Fruit fly (Drosophila melanogaster) whole organism, embryonic: Measurements from ENCODE around the gene CG7164.

Experiments
- Awh ChIP-seq: fragments of 200-800 bp; sonication (Bioruptor generic); IDR thresholded peaks from 2 replicates; pipeline ENCODE4, ENCODE4 v1.3.6; 2022; ENCODE audit warnings: missing biosample characterization, missing genetic modification characterization
- CG10979 ChIP-seq: fragments of 200-800 bp; sonication (Bioruptor generic); optimal IDR thresholded peaks from 2 replicates; lab custom pipeline; 2018; ENCODE audit warnings: missing biosample characterization, mild to moderate bottlenecking, missing genetic modification characterization, moderate library complexity
- CG11456 ChIP-seq: fragments of 200-800 bp; sonication (Bioruptor generic); IDR thresholded peaks from 3 replicates; pipeline ENCODE4 v1.3.6; 2022; ENCODE audit warnings: missing biosample characterization, missing genetic modification characterization
- CG12659 ChIP-seq: fragments of 200-800 bp; sonication (Bioruptor generic); optimal IDR thresholded peaks from 3 replicates; lab custom pipeline; 2017; ENCODE audit warnings: mild to moderate bottlenecking, missing biosample characterization, missing genetic modification reagents, missing genetic modification characterization
- CG17912 ChIP-seq: fragments of 200-800 bp; sonication (Bioruptor generic); optimal IDR thresholded peaks from 2 replicates; lab custom pipeline; 2018; ENCODE audit warnings: missing biosample characterization, mild to moderate bottlenecking, missing genetic modification characterization
- CG30403 ChIP-seq: fragments of 200-800 bp; sonication (Bioruptor generic); optimal IDR thresholded peaks from 3 replicates; lab custom pipeline; 2016; ENCODE audit warnings: missing biosample characterization, missing genetic modification characterization
- CG32767 ChIP-seq: fragments of 200-800 bp; sonication (Bioruptor generic); IDR thresholded peaks from 2 replicates; pipeline ENCODE4 v1.3.6; 2022; ENCODE audit warnings: missing biosample characterization, missing genetic modification characterization
- CG3407 ChIP-seq: fragments of 200-800 bp; sonication (Bioruptor generic); optimal IDR thresholded peaks from 2 replicates; lab custom pipeline; 2018; ENCODE audit warnings: missing biosample characterization, mild to moderate bottlenecking, missing genetic modification characterization
- CG3995 ChIP-seq: fragments of 200-800 bp; sonication (Bioruptor generic); optimal IDR thresholded peaks from 3 replicates; lab custom pipeline; 2016; ENCODE audit warnings: missing biosample characterization, missing genetic modification characterization
- CG5245 ChIP-seq: fragments of 200-800 bp; sonication (Bioruptor generic); optimal IDR thresholded peaks from 3 replicates; lab custom pipeline; 2016; ENCODE audit warnings: missing biosample characterization, missing genetic modification characterization
- CG6654 ChIP-seq: fragments of 200-800 bp; sonication (Bioruptor generic); optimal IDR thresholded peaks from 2 replicates; lab custom pipeline; 2017; ENCODE audit warnings: missing biosample characterization, mild to moderate bottlenecking, missing genetic modification characterization
- CG7372 ChIP-seq: fragments of 200-800 bp; sonication (Bioruptor generic); IDR thresholded peaks from 2 replicates; pipeline ENCODE4 v1.3.6; 2022; ENCODE audit warnings: missing biosample characterization, missing genetic modification characterization
- CG8290 ChIP-seq, 3 experiments: fragments of 200-800 bp; sonication (Bioruptor generic); optimal IDR thresholded peaks; 2 replicates each; lab custom pipeline; 2016 to 2019; ENCODE audit warnings: missing biosample characterization in 3 of 3, missing genetic modification characterization in 3 of 3, mild to moderate bottlenecking in 2 of 3, moderate library complexity in 1 of 3
- CG8924 ChIP-seq: fragments of 200-800 bp; optimal IDR thresholded peaks from 3 replicates; lab custom pipeline; 2019; ENCODE audit warnings: missing biosample characterization, mild to moderate bottlenecking, missing genetic modification characterization, moderate library complexity
- Dip2 ChIP-seq: fragments of 200-800 bp; sonication (Bioruptor generic); IDR thresholded peaks from 2 replicates; pipeline ENCODE4 v1.3.6; 2022; ENCODE audit warnings: missing biosample characterization, missing genetic modification characterization
- Dll ChIP-seq: fragments of 200-800 bp; sonication (Bioruptor generic); IDR thresholded peaks from 4 replicates; pipeline ENCODE4 v1.3.6; 2022; ENCODE audit warnings: missing biosample characterization, missing genetic modification characterization; ENCODE audit not compliant: partially characterized antibody
- Dp ChIP-seq: fragments of 200-800 bp; sonication (Bioruptor generic); optimal IDR thresholded peaks from 2 replicates; lab custom pipeline; 2018; ENCODE audit warnings: missing biosample characterization, mild to moderate bottlenecking, missing genetic modification characterization, moderate library complexity
- Dref ChIP-seq: fragments of 200-800 bp; sonication (Bioruptor generic); IDR thresholded peaks from 2 replicates; pipeline ENCODE4 v1.3.6; 2022; ENCODE audit warnings: missing biosample characterization, missing genetic modification characterization
- Ets65A ChIP-seq: fragments of 200-800 bp; sonication (Bioruptor generic); peaks from one replicate; lab custom pipeline; 2016; ENCODE audit warnings: missing biosample characterization, missing genetic modification characterization
- H15 ChIP-seq: fragments of 200-800 bp; sonication (Bioruptor generic); IDR thresholded peaks from 3 replicates; pipeline ENCODE4 v1.3.6; 2022; ENCODE audit warnings: missing biosample characterization, missing genetic modification characterization
- HLH3B ChIP-seq: fragments of 200-800 bp; sonication (Bioruptor generic); IDR thresholded peaks from 2 replicates; pipeline ENCODE4 v1.3.6; 2022; ENCODE audit warnings: missing biosample characterization, missing genetic modification characterization
- Hr39 ChIP-seq: fragments of >200 bp; optimal IDR thresholded peaks from 2 replicates; lab custom pipeline; 2017
- Myb ChIP-seq: fragments of 200-800 bp; sonication (Bioruptor generic); optimal IDR thresholded peaks from 2 replicates; lab custom pipeline; 2016; ENCODE audit warnings: missing biosample characterization, missing genetic modification characterization
- NK7.1 ChIP-seq: fragments of 200-800 bp; sonication (Bioruptor generic); optimal IDR thresholded peaks from 3 replicates; lab custom pipeline; 2016; ENCODE audit warnings: missing biosample characterization, missing genetic modification characterization
- Sox102F ChIP-seq: fragments of 200-800 bp; sonication (Bioruptor generic); optimal IDR thresholded peaks from 2 replicates; lab custom pipeline; 2018; ENCODE audit warnings: missing biosample characterization, mild to moderate bottlenecking, missing genetic modification characterization, moderate library complexity
- Spps ChIP-seq: fragments of 200-800 bp; sonication (Bioruptor generic); optimal IDR thresholded peaks from 2 replicates; lab custom pipeline; 2018; ENCODE audit warnings: missing biosample characterization, mild to moderate bottlenecking, missing genetic modification characterization
- TFAM ChIP-seq: fragments of 200-800 bp; sonication (Bioruptor generic); optimal IDR thresholded peaks from 2 replicates; lab custom pipeline; 2017; ENCODE audit warnings: missing biosample characterization, missing genetic modification characterization, inconsistent platforms
- ac ChIP-seq: fragments of 200-800 bp; sonication (Bioruptor generic); optimal IDR thresholded peaks from 3 replicates; lab custom pipeline; 2017; ENCODE audit warnings: missing biosample characterization, mild to moderate bottlenecking, missing genetic modification characterization
- az2 ChIP-seq: fragments of 200-800 bp; sonication (Bioruptor generic); optimal IDR thresholded peaks from 3 replicates; lab custom pipeline; 2016; ENCODE audit warnings: missing biosample characterization, missing genetic modification characterization
- cg ChIP-seq: fragments of 200-800 bp; sonication (Bioruptor generic); optimal IDR thresholded peaks from 3 replicates; lab custom pipeline; 2019; ENCODE audit warnings: missing biosample characterization, mild to moderate bottlenecking, missing genetic modification characterization, moderate library complexity
- chn ChIP-seq: fragments of 200-800 bp; sonication (Bioruptor generic); optimal IDR thresholded peaks from 2 replicates; lab custom pipeline; 2016; ENCODE audit warnings: missing biosample characterization, missing genetic modification characterization
- cwo ChIP-seq: fragments of 200-800 bp; sonication (Bioruptor generic); optimal IDR thresholded peaks from 3 replicates; lab custom pipeline; 2017; ENCODE audit warnings: missing biosample characterization, missing genetic modification characterization, mild to moderate bottlenecking, moderate library complexity, missing genetic modification reagents
- en ChIP-seq: fragments of 200-800 bp; sonication (Bioruptor generic); optimal IDR thresholded peaks from 2 replicates; lab custom pipeline; 2016; ENCODE audit warnings: missing biosample characterization, missing genetic modification characterization
- eve ChIP-seq, 2 experiments: fragments of >200 bp; optimal IDR thresholded peaks; 2 replicates each; lab custom pipeline; 2017; ENCODE audit warnings: missing biosample characterization in 2 of 2, missing genetic modification characterization in 2 of 2
- gfzf ChIP-seq: fragments of 200-800 bp; sonication (Bioruptor generic); optimal IDR thresholded peaks from 2 replicates; lab custom pipeline; 2016; ENCODE audit warnings: missing biosample characterization, mild to moderate bottlenecking, missing genetic modification characterization, moderate library complexity
- gro ChIP-seq: fragments of 200-800 bp; sonication (Bioruptor generic); optimal IDR thresholded peaks from 2 replicates; lab custom pipeline; 2016; ENCODE audit warnings: missing biosample characterization, missing genetic modification characterization
- jumu ChIP-seq: fragments of 200-800 bp; sonication (Bioruptor generic); optimal IDR thresholded peaks from 3 replicates; lab custom pipeline; 2016; ENCODE audit warnings: missing biosample characterization, missing genetic modification characterization
- nau ChIP-seq: fragments of 200-800 bp; sonication (Bioruptor generic); optimal IDR thresholded peaks from 3 replicates; lab custom pipeline; 2017; ENCODE audit warnings: missing biosample characterization, mild to moderate bottlenecking, missing genetic modification characterization, missing genetic modification reagents
- pnt ChIP-seq: fragments of 200-800 bp; sonication (Bioruptor generic); optimal IDR thresholded peaks from 3 replicates; lab custom pipeline; 2016; ENCODE audit warnings: missing biosample characterization, missing genetic modification characterization
- prd ChIP-seq, 3 experiments: fragments of >200 bp in 2 of 3; fragments of 200-800 bp in 1 of 3; sonication (Bioruptor generic) in 1 of 3; optimal IDR thresholded peaks in 2 of 3; IDR thresholded peaks in 1 of 3; 2 replicates in 2 of 3; 3 replicates in 1 of 3; pipeline versions ENCODE4 v1.3.6 to Lab custom; 2017 to 2022; ENCODE audit warnings: missing biosample characterization in 1 of 3, missing genetic modification characterization in 1 of 3
- pzg ChIP-seq: fragments of 200-800 bp; sonication (Bioruptor generic); optimal IDR thresholded peaks from 3 replicates; lab custom pipeline; 2018; ENCODE audit warnings: missing biosample characterization, mild to moderate bottlenecking, missing genetic modification characterization, moderate library complexity
- row ChIP-seq: fragments of 200-800 bp; sonication (Bioruptor generic); IDR thresholded peaks from 3 replicates; pipeline ENCODE4 v1.3.6; 2022; ENCODE audit warnings: missing biosample characterization, missing genetic modification characterization
- salm ChIP-seq: fragments of 200-800 bp; sonication (Bioruptor generic); optimal IDR thresholded peaks from 2 replicates; lab custom pipeline; 2018; ENCODE audit warnings: missing biosample characterization, mild to moderate bottlenecking, missing genetic modification characterization
- sens-2 ChIP-seq: fragments of 200-800 bp; sonication (Bioruptor generic); IDR thresholded peaks from 2 replicates; pipeline ENCODE4 v1.3.6; 2022; ENCODE audit warnings: missing biosample characterization, missing genetic modification characterization
- sug ChIP-seq: fragments of 200-800 bp; optimal IDR thresholded peaks from 2 replicates; lab custom pipeline; 2019; ENCODE audit warnings: missing biosample characterization, mild to moderate bottlenecking, missing genetic modification characterization, moderate library complexity
- twi ChIP-seq: fragments of 200-800 bp; optimal IDR thresholded peaks from 2 replicates; lab custom pipeline; 2019; ENCODE audit warnings: missing biosample characterization, mild to moderate bottlenecking, missing genetic modification characterization, moderate library complexity
- unc-4 ChIP-seq: fragments of 200-800 bp; sonication (Bioruptor generic); IDR thresholded peaks from 2 replicates; pipeline ENCODE4 v1.3.6; 2022; ENCODE audit warnings: missing biosample characterization, missing genetic modification characterization; ENCODE audit not compliant: partially characterized antibody
- zfh2 ChIP-seq: fragments of 200-800 bp; sonication (Bioruptor generic); optimal IDR thresholded peaks from 2 replicates; lab custom pipeline; 2016; ENCODE audit warnings: missing biosample characterization, missing genetic modification characterization

The CG7164 gene

dm6 chr2L:7827045-7828004 lies 46.1 kb downstream of the CG7164 start, which contains the start of the genes Rack1 and mts (continued):
- TF ChIP-seq nau (GFP tag; lab: Kevin White, UChicago), result peak; percentile 88
- no peak for TF ChIP-seq Hr39 (lab: Kevin White, UChicago)
- TF ChIP-seq eve (GFP tag; optimal IDR thresholded peaks at IDR 0.05; lab: Kevin White, UChicago), result no peak
- peak; percentile 75 for TF ChIP-seq en (GFP tag; lab: Kevin White, UChicago)
- TF ChIP-seq Dp (GFP tag; lab: Kevin White, UChicago), result peak; percentile 29
- TF ChIP-seq sens-2 (GFP tag; lab: Robert Waterston, UW), result peak; percentile 81
- TF ChIP-seq CG3995 (GFP tag; lab: Kevin White, UChicago), result peak; percentile 49
- TF ChIP-seq twi (tag; lab: Kevin White, UChicago), result peak; percentile 52
- TF ChIP-seq pnt (GFP tag; lab: Kevin White, UChicago), result no peak
- peak; percentile 60 for TF ChIP-seq cwo (GFP tag; lab: Kevin White, UChicago)
- peak; percentile 95 for TF ChIP-seq Ets65A (GFP tag; lab: Kevin White, UChicago)
- peak; percentile 69 for TF ChIP-seq NK7.1 (GFP tag; lab: Kevin White, UChicago)
- no peak for TF ChIP-seq Dip2 (GFP tag; lab: Robert Waterston, UW)
- TF ChIP-seq Myb (GFP tag; lab: Kevin White, UChicago), result peak; percentile 71
- TF ChIP-seq CG10979 (tag; lab: Kevin White, UChicago), result peak; percentile 66
- peak; percentile 82 for TF ChIP-seq pzg (GFP tag; lab: Kevin White, UChicago)
- TF ChIP-seq ac, result peak; percentile 75
- peak; percentile 54 for TF ChIP-seq CG8290 (GFP tag; optimal IDR thresholded peaks at IDR 0.05; lab: Kevin White, UChicago)
- TF ChIP-seq CG8290 (tag; optimal IDR thresholded peaks at IDR 0.05; lab: Kevin White, UChicago), result peak; percentile 74 to 96
- TF ChIP-seq Awh (GFP tag; lab: Robert Waterston, UW), result peak; percentile 81
- TF ChIP-seq CG11456 (GFP tag; lab: Robert Waterston, UW), result peak; percentile 92
- peak; percentile 92 for TF ChIP-seq gfzf (GFP tag; lab: Kevin White, UChicago)
- peak; percentile 51; the same call in 2 of the 3 replicates for TF ChIP-seq row (GFP tag; lab: Robert Waterston, UW)
- TF ChIP-seq unc-4 (GFP tag; lab: Robert Waterston, UW), result peak; percentile 53
- peak; percentile 84 for TF ChIP-seq HLH3B (GFP tag; lab: Robert Waterston, UW)
- TF ChIP-seq zfh2 (GFP tag; lab: Kevin White, UChicago), result peak; percentile 65
- TF ChIP-seq CG5245 (GFP tag; lab: Kevin White, UChicago), result peak; percentile 76
- peak; percentile 60 for TF ChIP-seq CG6654 (GFP tag; lab: Kevin White, UChicago)
- no peak for TF ChIP-seq prd (optimal IDR thresholded peaks at IDR 0.05; lab: Kevin White, UChicago)
- peak; percentile 57; the same call in 2 of the 3 replicates for TF ChIP-seq prd (GFP tag; IDR thresholded peaks at IDR 0.05; lab: Robert Waterston, UW)
- no peak for TF ChIP-seq cg (GFP tag; lab: Kevin White, UChicago)
- peak; percentile 79 for TF ChIP-seq H15 (GFP tag; lab: Robert Waterston, UW)
- TF ChIP-seq CG3407 (GFP tag; lab: Kevin White, UChicago), result peak; percentile 80
- TF ChIP-seq Dref (GFP tag; lab: Robert Waterston, UW), result peak; percentile 70
- peak; percentile 61; the same call in 1 of the 2 replicates for TF ChIP-seq CG7372 (GFP tag; lab: Robert Waterston, UW)
- peak; percentile 65 for TF ChIP-seq az2 (GFP tag; lab: Kevin White, UChicago)
- TF ChIP-seq salm, result peak; percentile 75
- peak; percentile 87 for TF ChIP-seq CG17912 (GFP tag; lab: Kevin White, UChicago)
- peak; percentile 74 for TF ChIP-seq sug (tag; lab: Kevin White, UChicago)
- TF ChIP-seq Sox102F (GFP tag; lab: Kevin White, UChicago), result peak; percentile 56
- peak; percentile 49; the same call in 1 of the 2 replicates for TF ChIP-seq CG32767 (GFP tag; lab: Robert Waterston, UW)
- TF ChIP-seq chn (GFP tag; lab: Kevin White, UChicago), result peak; percentile 71
- peak; percentile 33 for TF ChIP-seq Spps (tag; lab: Kevin White, UChicago)
- TF ChIP-seq TFAM (GFP tag; lab: Kevin White, UChicago), result peak; percentile 15
- peak; percentile 56 for TF ChIP-seq jumu (GFP tag; lab: Kevin White, UChicago)
- TF ChIP-seq CG8924 (tag; lab: Kevin White, UChicago), result peak; percentile 64
- TF ChIP-seq Dll, result peak; percentile 58; the same call in 2 of the 4 replicates
- peak; percentile 88 for TF ChIP-seq CG12659 (GFP tag; lab: Kevin White, UChicago)
- TF ChIP-seq CG30403, result peak; percentile 60
- peak; percentile 81 for TF ChIP-seq gro
